Worm (Caenorhabditis elegans) whole organism, L4 larva: ENCODE data around the gene Y41D4A.1.

Experiments
- D1046.2 ChIP-seq: fragments of 200-800 bp; sonication (Bioruptor generic); IDR thresholded peaks from 2 replicates; pipeline ENCODE4 v1.3.6; 2022; ENCODE audit warnings: missing genetic modification characterization, missing compliant biosample characterization
- F37D6.2 ChIP-seq: sonication (generic microtip); optimal IDR thresholded peaks from 2 replicates; lab custom pipeline; 2016; ENCODE audit warnings: mild to moderate bottlenecking, missing genetic modification characterization, missing compliant biosample characterization
- F49E8.2 ChIP-seq: sonication (generic microtip); optimal IDR thresholded peaks from 2 replicates; lab custom pipeline; 2016; ENCODE audit warnings: missing compliant biosample characterization, mild to moderate bottlenecking, missing genetic modification characterization, borderline replicate concordance
- T20F7.1 ChIP-seq: fragments of 200-800 bp; sonication (Bioruptor generic); optimal IDR thresholded peaks from 2 replicates; lab custom pipeline; 2018; ENCODE audit warnings: mild to moderate bottlenecking, missing genetic modification characterization, missing compliant biosample characterization
- Y105C5A.15 ChIP-seq: fragments of 200-800 bp; sonication (Bioruptor generic); IDR thresholded peaks from 2 replicates; pipeline ENCODE4 v1.3.6; 2022; ENCODE audit warnings: missing genetic modification characterization, missing compliant biosample characterization
- Y48G9A.11 ChIP-seq: fragments of 200-800 bp; sonication (Bioruptor generic); IDR thresholded peaks from 2 replicates; pipeline ENCODE4 v1.3.6; 2022; ENCODE audit warnings: missing genetic modification reagents, missing genetic modification characterization, missing compliant biosample characterization
- Y75B8A.6 ChIP-seq: fragments of 200-800 bp; sonication (Bioruptor generic); IDR thresholded peaks from 2 replicates; pipeline ENCODE4 v1.3.6; 2022; ENCODE audit warnings: missing genetic modification reagents, missing genetic modification characterization, missing compliant biosample characterization
- aha-1 ChIP-seq: fragments of 150-350 bp; peaks from one replicate; lab custom pipeline; 2014; ENCODE audit warnings: missing biosample characterization, missing genetic modification characterization
- ama-1 ChIP-seq: fragments of 150-350 bp; optimal IDR thresholded peaks from 2 replicates; lab custom pipeline; 2014; ENCODE audit warnings: inconsistent platforms, mixed read lengths
- ceh-28 ChIP-seq: fragments of 150-350 bp; optimal IDR thresholded peaks from 2 replicates; lab custom pipeline; 2014; ENCODE audit warnings: missing biosample characterization, missing genetic modification reagents, missing genetic modification characterization
- ceh-44 ChIP-seq: fragments of 200-800 bp; sonication (Bioruptor generic); IDR thresholded peaks from 2 replicates; pipeline ENCODE4 v1.3.6; 2022; ENCODE audit warnings: missing genetic modification reagents, missing genetic modification characterization, missing compliant biosample characterization
- ctbp-1 ChIP-seq: fragments of 200-800 bp; sonication (Bioruptor generic); IDR thresholded peaks from 2 replicates; pipeline ENCODE4 v1.3.6; 2022; ENCODE audit warnings: missing genetic modification reagents, missing genetic modification characterization, missing compliant biosample characterization
- dmd-6 ChIP-seq: fragments of 200-800 bp; sonication (Bioruptor generic); IDR thresholded peaks from 2 replicates; pipeline ENCODE4 v1.3.6; 2022; ENCODE audit warnings: missing genetic modification reagents, missing genetic modification characterization, missing compliant biosample characterization
- dpl-1 ChIP-seq: fragments of 150-350 bp; optimal IDR thresholded peaks from 2 replicates; lab custom pipeline; 2014; ENCODE audit warnings: missing biosample characterization, missing genetic modification reagents, missing genetic modification characterization
- egl-27 ChIP-seq: sonication (generic microtip); optimal IDR thresholded peaks from 3 replicates; lab custom pipeline; 2017; ENCODE audit warnings: missing biosample characterization, missing genetic modification reagents, missing genetic modification characterization
- egl-43 ChIP-seq: fragments of 200-800 bp; sonication (Bioruptor generic); IDR thresholded peaks from 2 replicates; pipeline ENCODE4 v1.3.6; 2022; ENCODE audit warnings: missing genetic modification reagents, missing genetic modification characterization, missing compliant biosample characterization
- hif-1 ChIP-seq, 2 experiments: sonication (generic microtip); optimal IDR thresholded peaks; 2 replicates each; lab custom pipeline; 2016 to 2017; ENCODE audit warnings: missing compliant biosample characterization in 2 of 2, missing genetic modification characterization in 2 of 2, missing genetic modification reagents in 2 of 2, missing genotype in 2 of 2, mild to moderate bottlenecking in 1 of 2
- hlh-11 ChIP-seq: fragments of 200-800 bp; sonication (Bioruptor generic); optimal IDR thresholded peaks from 2 replicates; lab custom pipeline; 2018; ENCODE audit warnings: mild to moderate bottlenecking, missing genetic modification characterization, missing compliant biosample characterization
- hlh-30 ChIP-seq: sonication (generic microtip); optimal IDR thresholded peaks from 2 replicates; lab custom pipeline; 2017; ENCODE audit warnings: antibody characterized with exemption, mild to moderate bottlenecking, missing genetic modification characterization, missing compliant biosample characterization; ENCODE audit not compliant: insufficient read depth
- hmg-1.1 ChIP-seq: fragments of 200-800 bp; sonication (Bioruptor generic); IDR thresholded peaks from 2 replicates; pipeline ENCODE4 v1.3.6; 2022; ENCODE audit warnings: missing genetic modification reagents, missing genetic modification characterization, missing compliant biosample characterization
- lin-1 ChIP-seq: fragments of 200-800 bp; sonication (Bioruptor generic); IDR thresholded peaks from 2 replicates; pipeline ENCODE4 v1.3.6; 2022; ENCODE audit warnings: missing genetic modification reagents, missing genetic modification characterization, missing compliant biosample characterization
- lin-15B ChIP-seq: fragments of 150-350 bp; sonication (generic microtip); optimal IDR thresholded peaks from 3 replicates; lab custom pipeline; 2014; ENCODE audit warnings: missing biosample characterization, missing genetic modification characterization
- lin-29 ChIP-seq: fragments of 200-800 bp; sonication (Bioruptor generic); IDR thresholded peaks from 2 replicates; pipeline ENCODE4 v1.3.6; 2022; ENCODE audit warnings: missing genetic modification reagents, missing genetic modification characterization, missing compliant biosample characterization
- lin-38 ChIP-seq: fragments of 200-800 bp; sonication (Bioruptor generic); IDR thresholded peaks from 2 replicates; pipeline ENCODE4 v1.3.6; 2022; ENCODE audit warnings: missing genetic modification reagents, missing genetic modification characterization, missing compliant biosample characterization
- lsy-2 ChIP-seq, 2 experiments: fragments of 150-350 bp in 1 of 2; sonication (generic microtip) in 1 of 2; optimal IDR thresholded peaks; 2 replicates each; lab custom pipeline; 2014 to 2017; ENCODE audit warnings: missing biosample characterization in 2 of 2, missing genetic modification characterization in 2 of 2
- madf-9 ChIP-seq: fragments of 200-800 bp; sonication (Bioruptor generic); conservative IDR thresholded peaks from 2 replicates; pipeline ENCODE4 v1.3.6; 2022; ENCODE audit warnings: missing genetic modification reagents, missing genetic modification characterization, missing compliant biosample characterization
- mdt-29 ChIP-seq: fragments of 200-800 bp; sonication (Bioruptor generic); IDR thresholded peaks from 2 replicates; pipeline ENCODE4 v1.3.6; 2022; ENCODE audit warnings: missing genetic modification reagents, missing genetic modification characterization, missing compliant biosample characterization
- mep-1 ChIP-seq: fragments of 150-350 bp; sonication (generic microtip); optimal IDR thresholded peaks from 3 replicates; lab custom pipeline; 2014; ENCODE audit warnings: missing biosample characterization, missing genetic modification characterization
- mes-2 ChIP-seq: sonication (generic microtip); optimal IDR thresholded peaks from 2 replicates; lab custom pipeline; 2016; ENCODE audit warnings: missing genotype, mild to moderate bottlenecking, missing genetic modification characterization, missing compliant biosample characterization; ENCODE audit not compliant: poor library complexity, severe bottlenecking
- mxl-2 ChIP-seq: fragments of 200-800 bp; sonication (Bioruptor generic); conservative IDR thresholded peaks from 2 replicates; pipeline ENCODE4 v1.3.6; 2022; ENCODE audit warnings: missing genetic modification reagents, missing genetic modification characterization, missing compliant biosample characterization
- nhr-111 ChIP-seq: fragments of 200-800 bp; sonication (Bioruptor generic); optimal IDR thresholded peaks from 2 replicates; lab custom pipeline; 2018; ENCODE audit warnings: mild to moderate bottlenecking, missing genetic modification characterization, missing compliant biosample characterization
- nhr-6 ChIP-seq: fragments of 150-350 bp; optimal IDR thresholded peaks from 2 replicates; lab custom pipeline; 2014; ENCODE audit warnings: missing biosample characterization, missing genetic modification characterization
- pqm-1 ChIP-seq: sonication (generic microtip); optimal IDR thresholded peaks from 2 replicates; lab custom pipeline; 2017; ENCODE audit warnings: missing biosample characterization, missing genetic modification characterization
- rbr-2 ChIP-seq: sonication (generic microtip); optimal IDR thresholded peaks from 2 replicates; lab custom pipeline; 2016; ENCODE audit warnings: missing genotype, missing genetic modification characterization, missing compliant biosample characterization
- sdz-12 ChIP-seq: fragments of 200-800 bp; sonication (Bioruptor generic); optimal IDR thresholded peaks from 2 replicates; lab custom pipeline; 2018; ENCODE audit warnings: mild to moderate bottlenecking, missing genetic modification characterization, missing compliant biosample characterization
- snpc-1.2 ChIP-seq: fragments of 200-800 bp; sonication (Bioruptor generic); IDR thresholded peaks from 2 replicates; pipeline ENCODE4 v1.3.6; 2022; ENCODE audit warnings: missing genetic modification reagents, missing genetic modification characterization, missing compliant biosample characterization
- unc-39 ChIP-seq: sonication (generic microtip); optimal IDR thresholded peaks from 2 replicates; lab custom pipeline; 2017; ENCODE audit warnings: missing biosample characterization, missing genetic modification characterization
- unc-62 ChIP-seq, 3 experiments: fragments of 150-350 bp in 1 of 3; sonication (generic microtip); optimal IDR thresholded peaks in 2 of 3; peaks in 1 of 3; 1 replicate in 1 of 3; 2 replicates in 2 of 3; lab custom pipeline; 2014 to 2017; ENCODE audit warnings: missing biosample characterization in 3 of 3, missing genetic modification characterization in 3 of 3, missing genetic modification reagents in 3 of 3, missing genotype in 1 of 3
- zfp-3 ChIP-seq: fragments of 200-800 bp; sonication (Bioruptor generic); conservative IDR thresholded peaks from 2 replicates; pipeline ENCODE4 v1.3.6; 2022; ENCODE audit warnings: missing genetic modification reagents, missing genetic modification characterization, missing compliant biosample characterization

Gene Y41D4A.1

ce11 chrIV:1727538-1728072 lies 44.3 kb upstream of the Y41D4A.1 start:
- TF ChIP-seq zfp-3 (GFP tag; lab: Robert Waterston, UW), result no peak
- peak; percentile 37 for TF ChIP-seq nhr-111 (GFP tag; lab: Kevin White, UChicago)
- 0 out of 2 replicates have a peak, but pooled peaks have one; percentile 36 for TF ChIP-seq Y75B8A.6 (GFP tag; lab: Robert Waterston, UW)
- peak; percentile 52 for TF ChIP-seq lin-38 (GFP tag; lab: Robert Waterston, UW)
- peak; percentile 97 for TF ChIP-seq ceh-28 (tag; lab: Kevin White, UChicago)
- TF ChIP-seq, all 104 proteins: peak for 4

ce11 chrIV:1738324-1738730 lies 33.6 kb upstream of the Y41D4A.1 start:
- no peak for TF ChIP-seq snpc-1.2 (GFP tag; lab: Robert Waterston, UW)
- TF ChIP-seq nhr-6 (tag; lab: Kevin White, UChicago), result peak; percentile 14
- TF ChIP-seq F49E8.2, result peak; percentile 49
- peak; percentile 31 for TF ChIP-seq sdz-12 (GFP tag; lab: Kevin White, UChicago)
- peak; percentile 30 for TF ChIP-seq rbr-2 (tag; lab: Kevin White, UChicago)
- 0 out of 2 replicates have a peak, but pooled peaks have one; percentile 39 for TF ChIP-seq mdt-29
- TF ChIP-seq mep-1 (tag; lab: Kevin White, UChicago), result peak; percentile 47
- peak; percentile 81 for TF ChIP-seq dpl-1
- TF ChIP-seq Y105C5A.15, result no peak
- TF ChIP-seq ctbp-1 (GFP tag; lab: Robert Waterston, UW), result 0 out of 2 replicates have a peak, but pooled peaks have one; percentile 27
- TF ChIP-seq lin-29, result no peak
- no peak for TF ChIP-seq hlh-30 (tag; lab: Kevin White, UChicago)
- TF ChIP-seq mxl-2 (GFP tag; lab: Robert Waterston, UW), result no peak
- TF ChIP-seq unc-62 (GFP tag; optimal IDR thresholded peaks at IDR 0.05 in 1 of 2; lab: Kevin White, UChicago), result peak in 1 of 2 experiments; percentile 92
- TF ChIP-seq unc-62 (tag; optimal IDR thresholded peaks at IDR 0.05; lab: Kevin White, UChicago), result no peak
- 0 out of 2 replicates have a peak, but pooled peaks have one; percentile 39 for TF ChIP-seq egl-43 (GFP tag; lab: Robert Waterston, UW)
- TF ChIP-seq hmg-1.1 (GFP tag; lab: Robert Waterston, UW), result peak; percentile 30; the same call in 1 of the 2 replicates
- peak; percentile 10 for TF ChIP-seq lin-15B (tag; lab: Kevin White, UChicago)
- TF ChIP-seq egl-27, result no peak
- TF ChIP-seq lsy-2 (tag; optimal IDR thresholded peaks at IDR 0.05; lab: Kevin White, UChicago), result peak in 1 of 2 experiments; percentile 36
- peak in 1 of 2 experiments; percentile 47 for TF ChIP-seq hif-1 (tag; optimal IDR thresholded peaks at IDR 0.05; lab: Kevin White, UChicago)
- peak; percentile 95 for TF ChIP-seq lin-38 (GFP tag; lab: Robert Waterston, UW)
- TF ChIP-seq pqm-1 (tag; lab: Kevin White, UChicago), result no peak
- peak; percentile 32 for TF ChIP-seq hlh-11 (tag; lab: Kevin White, UChicago)
- TF ChIP-seq Y48G9A.11 (GFP tag; lab: Robert Waterston, UW), result peak; percentile 93
- peak; percentile 9 for TF ChIP-seq T20F7.1 (GFP tag; lab: Kevin White, UChicago)
- peak; percentile 38 for TF ChIP-seq ama-1 (lab: Kevin White, UChicago)
- TF ChIP-seq D1046.2 (GFP tag; lab: Robert Waterston, UW), result no peak
- TF ChIP-seq mes-2, result peak; percentile 70
- TF ChIP-seq dmd-6 (GFP tag; lab: Robert Waterston, UW), result no peak
- TF ChIP-seq ceh-28 (tag; lab: Kevin White, UChicago), result no peak
- no peak for TF ChIP-seq unc-39 (tag; lab: Kevin White, UChicago)
- TF ChIP-seq ceh-44 (GFP tag; lab: Robert Waterston, UW), result no peak
- peak; percentile 90 for TF ChIP-seq aha-1 (tag; lab: Kevin White, UChicago)
- TF ChIP-seq, all 104 proteins: peak for 21

DNA sequence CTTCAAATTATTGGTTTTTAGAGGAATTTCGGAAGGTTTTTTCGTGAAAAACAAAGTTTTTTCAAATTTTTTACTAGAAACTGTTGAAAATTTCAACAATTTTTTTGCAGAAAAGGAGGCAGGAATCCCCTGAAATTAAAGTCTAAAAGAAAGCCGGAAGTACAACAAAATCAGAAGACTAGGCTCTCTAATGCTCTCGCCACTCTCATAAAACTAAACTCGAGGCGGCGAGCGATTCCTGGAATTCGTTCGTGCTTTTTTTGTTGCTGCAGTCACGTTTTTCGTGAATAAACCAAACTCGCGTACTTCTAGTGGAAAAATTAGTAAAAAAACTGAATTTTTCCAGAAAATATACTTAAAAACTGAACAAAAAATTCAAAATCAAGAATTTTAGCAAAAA lies 33.1 kb upstream of the Y41D4A.1 start:
- TF ChIP-seq lsy-2 (tag; optimal IDR thresholded peaks at IDR 0.05; lab: Kevin White, UChicago) (no peak), F37D6.2 (tag; lab: Kevin White, UChicago) (no peak), lin-1 (GFP tag; lab: Robert Waterston, UW) (no peak), madf-9 (0 out of 2 replicates have a peak, but pooled peaks have one; percentile 23), hlh-30 (tag; lab: Kevin White, UChicago) (no peak)
